Fruit fly (Drosophila melanogaster) whole organism, embryonic: ENCODE results near the gene CG17633.

ENCODE experiments used
- Atf-2 ChIP-seq: fragments of 200-800 bp; sonication (Bioruptor generic); optimal IDR thresholded peaks from 2 replicates; lab custom pipeline; 2016; ENCODE audit warnings: missing biosample characterization, missing genetic modification characterization
- BEAF-32 ChIP-seq: fragments of 200-800 bp; sonication (Bioruptor generic); optimal IDR thresholded peaks from 3 replicates; lab custom pipeline; 2017; ENCODE audit warnings: missing biosample characterization, missing genetic modification characterization, mild to moderate bottlenecking, moderate library complexity, missing genetic modification reagents
- Blimp-1 ChIP-seq: fragments of 200-800 bp; sonication (Bioruptor generic); optimal IDR thresholded peaks from 3 replicates; lab custom pipeline; 2018; ENCODE audit warnings: missing biosample characterization, missing genetic modification characterization, mild to moderate bottlenecking, moderate library complexity, missing genetic modification reagents
- CG10321 ChIP-seq: fragments of 200-800 bp; sonication (Bioruptor generic); IDR thresholded peaks from 2 replicates; pipeline ENCODE4 v1.3.6; 2022; ENCODE audit warnings: missing biosample characterization, missing genetic modification characterization
- CG10462 ChIP-seq: fragments of 200-800 bp; sonication (Bioruptor generic); optimal IDR thresholded peaks from 2 replicates; lab custom pipeline; 2016; ENCODE audit warnings: missing biosample characterization, missing genetic modification characterization
- CG11093 ChIP-seq: fragments of 200-800 bp; sonication (Bioruptor generic); IDR thresholded peaks from 3 replicates; pipeline ENCODE4 v1.3.6; 2022; ENCODE audit warnings: missing biosample characterization, missing genetic modification characterization
- CG12769 ChIP-seq: fragments of 200-800 bp; sonication (Bioruptor generic); optimal IDR thresholded peaks from 2 replicates; lab custom pipeline; 2019; ENCODE audit warnings: missing biosample characterization, mild to moderate bottlenecking, missing genetic modification characterization, moderate library complexity
- CG13894 ChIP-seq: fragments of 200-800 bp; sonication (Bioruptor generic); optimal IDR thresholded peaks from 3 replicates; lab custom pipeline; 2018; ENCODE audit warnings: missing biosample characterization, mild to moderate bottlenecking, missing genetic modification characterization, moderate library complexity
- CG14667 ChIP-seq: fragments of 200-800 bp; sonication (Bioruptor generic); IDR thresholded peaks from 2 replicates; pipeline ENCODE4 v1.3.6; 2022; ENCODE audit warnings: missing biosample characterization, missing genetic modification characterization
- CG16863 ChIP-seq: fragments of 200-800 bp; sonication (Bioruptor generic); optimal IDR thresholded peaks from 3 replicates; lab custom pipeline; 2016; ENCODE audit warnings: missing biosample characterization, missing genetic modification characterization
- CG17829 ChIP-seq: fragments of 200-800 bp; optimal IDR thresholded peaks from 2 replicates; lab custom pipeline; 2019; ENCODE audit warnings: missing biosample characterization, mild to moderate bottlenecking, missing genetic modification characterization, moderate library complexity
- CG18619 ChIP-seq: fragments of 200-800 bp; sonication (Bioruptor generic); optimal IDR thresholded peaks from 3 replicates; lab custom pipeline; 2017; ENCODE audit warnings: missing biosample characterization, mild to moderate bottlenecking, missing genetic modification characterization
- CG30020 ChIP-seq: fragments of 200-800 bp; optimal IDR thresholded peaks from 2 replicates; lab custom pipeline; 2019; ENCODE audit warnings: missing biosample characterization, mild to moderate bottlenecking, missing genetic modification characterization, moderate library complexity
- CG33213 ChIP-seq: fragments of 200-800 bp; sonication (Bioruptor generic); optimal IDR thresholded peaks from 3 replicates; lab custom pipeline; 2016; ENCODE audit warnings: missing biosample characterization, missing genetic modification characterization
- CG34376 ChIP-seq: fragments of 200-800 bp; sonication (Bioruptor generic); optimal IDR thresholded peaks from 2 replicates; lab custom pipeline; 2018; ENCODE audit warnings: missing biosample characterization, mild to moderate bottlenecking, missing genetic modification characterization
- CG4424 ChIP-seq: fragments of 200-800 bp; sonication (Bioruptor generic); optimal IDR thresholded peaks from 3 replicates; lab custom pipeline; 2016; ENCODE audit warnings: missing biosample characterization, missing genetic modification characterization
- CG7372 ChIP-seq: fragments of 200-800 bp; sonication (Bioruptor generic); IDR thresholded peaks from 2 replicates; pipeline ENCODE4 v1.3.6; 2022; ENCODE audit warnings: missing biosample characterization, missing genetic modification characterization
- D19A ChIP-seq: fragments of 200-800 bp; optimal IDR thresholded peaks from 3 replicates; lab custom pipeline; 2019; ENCODE audit warnings: missing biosample characterization, mild to moderate bottlenecking, missing genetic modification characterization, moderate library complexity
- Doc3 ChIP-seq: fragments of 200-800 bp; sonication (Bioruptor generic); IDR thresholded peaks from 3 replicates; pipeline ENCODE4 v1.3.6; 2022; ENCODE audit warnings: missing biosample characterization, missing genetic modification characterization; ENCODE audit not compliant: partially characterized antibody
- Fer2 ChIP-seq: fragments of 200-800 bp; sonication (Bioruptor generic); optimal IDR thresholded peaks from 2 replicates; lab custom pipeline; 2018; ENCODE audit warnings: missing biosample characterization, mild to moderate bottlenecking, missing genetic modification characterization, moderate library complexity
- Hey ChIP-seq: fragments of 200-800 bp; sonication (Bioruptor generic); optimal IDR thresholded peaks from 3 replicates; lab custom pipeline; 2018; ENCODE audit warnings: missing biosample characterization, mild to moderate bottlenecking, missing genetic modification characterization
- Lhr ChIP-seq: fragments of 200-800 bp; sonication (Bioruptor generic); optimal IDR thresholded peaks from 3 replicates; lab custom pipeline; 2017; ENCODE audit warnings: mild to moderate bottlenecking, missing biosample characterization, missing genetic modification reagents, missing genetic modification characterization
- Meics ChIP-seq: fragments of 200-800 bp; sonication (Bioruptor generic); optimal IDR thresholded peaks from 2 replicates; lab custom pipeline; 2017; ENCODE audit warnings: missing biosample characterization, mild to moderate bottlenecking, missing genetic modification characterization
- Vsx1 ChIP-seq: fragments of 200-800 bp; sonication (Bioruptor generic); optimal IDR thresholded peaks from 2 replicates; lab custom pipeline; 2017; ENCODE audit warnings: missing biosample characterization, mild to moderate bottlenecking, missing genetic modification characterization, missing genetic modification reagents
- Xbp1 ChIP-seq: fragments of 200-800 bp; sonication (Bioruptor generic); optimal IDR thresholded peaks from 3 replicates; lab custom pipeline; 2016; ENCODE audit warnings: missing biosample characterization, mild to moderate bottlenecking, missing genetic modification characterization
- abd-A ChIP-seq: fragments of 200-800 bp; sonication (Bioruptor generic); optimal IDR thresholded peaks from 3 replicates; lab custom pipeline; 2019; ENCODE audit warnings: missing biosample characterization, mild to moderate bottlenecking, missing genetic modification characterization, moderate library complexity
- cato ChIP-seq: fragments of 200-800 bp; sonication (Bioruptor generic); optimal IDR thresholded peaks from 2 replicates; lab custom pipeline; 2016; ENCODE audit warnings: missing biosample characterization, missing genetic modification characterization, borderline replicate concordance
- cg ChIP-seq: fragments of 200-800 bp; sonication (Bioruptor generic); optimal IDR thresholded peaks from 3 replicates; lab custom pipeline; 2019; ENCODE audit warnings: missing biosample characterization, mild to moderate bottlenecking, missing genetic modification characterization, moderate library complexity
- chinmo ChIP-seq: fragments of 200-800 bp; sonication (Bioruptor generic); IDR thresholded peaks from 4 replicates; pipeline ENCODE4 v1.3.6; 2022; ENCODE audit warnings: missing biosample characterization, missing genetic modification characterization; ENCODE audit not compliant: partially characterized antibody
- croc ChIP-seq: fragments of 200-800 bp; sonication (Bioruptor generic); conservative IDR thresholded peaks from 3 replicates; pipeline ENCODE4 v1.3.6; 2022; ENCODE audit warnings: missing biosample characterization, missing genetic modification characterization
- danr ChIP-seq: fragments of 200-800 bp; sonication (Bioruptor generic); IDR thresholded peaks from 2 replicates; pipeline ENCODE4 v1.3.6; 2022; ENCODE audit warnings: missing biosample characterization, missing genetic modification characterization
- exex ChIP-seq: fragments of 200-800 bp; sonication (Bioruptor generic); optimal IDR thresholded peaks from 4 replicates; lab custom pipeline; 2018; ENCODE audit warnings: missing biosample characterization, mild to moderate bottlenecking, missing genetic modification characterization, moderate library complexity
- eyg ChIP-seq: fragments of 200-800 bp; sonication (Bioruptor generic); optimal IDR thresholded peaks from 3 replicates; lab custom pipeline; 2016; ENCODE audit warnings: missing biosample characterization, missing genetic modification characterization
- fru ChIP-seq: fragments of >200 bp; optimal IDR thresholded peaks from 2 replicates; lab custom pipeline; 2017
- grau ChIP-seq: fragments of 200-800 bp; optimal IDR thresholded peaks from 3 replicates; lab custom pipeline; 2019; ENCODE audit warnings: missing biosample characterization, mild to moderate bottlenecking, missing genetic modification characterization, moderate library complexity
- gro ChIP-seq: fragments of 200-800 bp; sonication (Bioruptor generic); optimal IDR thresholded peaks from 2 replicates; lab custom pipeline; 2016; ENCODE audit warnings: missing biosample characterization, missing genetic modification characterization
- lilli ChIP-seq: fragments of 200-800 bp; sonication (Bioruptor generic); optimal IDR thresholded peaks from 3 replicates; lab custom pipeline; 2016; ENCODE audit warnings: missing biosample characterization, missing genetic modification characterization
- oc ChIP-seq: fragments of 200-800 bp; sonication (Bioruptor generic); optimal IDR thresholded peaks from 2 replicates; lab custom pipeline; 2018; ENCODE audit warnings: missing biosample characterization, mild to moderate bottlenecking, missing genetic modification characterization, moderate library complexity
- tin ChIP-seq: fragments of 200-800 bp; sonication (Bioruptor generic); optimal IDR thresholded peaks from 3 replicates; lab custom pipeline; 2016; ENCODE audit warnings: missing biosample characterization, missing genetic modification characterization
- toy ChIP-seq: fragments of 200-800 bp; sonication (Bioruptor generic); IDR thresholded peaks from 2 replicates; pipeline ENCODE4 v1.3.6; 2022; ENCODE audit warnings: missing biosample characterization, missing genetic modification characterization
- trh ChIP-seq: fragments of 200-800 bp; sonication (Bioruptor generic); optimal IDR thresholded peaks from 2 replicates; lab custom pipeline; 2016; ENCODE audit warnings: missing biosample characterization, missing genetic modification characterization
- tup ChIP-seq: fragments of 200-800 bp; sonication (Bioruptor generic); optimal IDR thresholded peaks from 2 replicates; lab custom pipeline; 2016; ENCODE audit warnings: missing biosample characterization, mild to moderate bottlenecking, missing genetic modification characterization, moderate library complexity
- vvl ChIP-seq: fragments of 200-800 bp; sonication (Bioruptor generic); IDR thresholded peaks from 2 replicates; pipeline ENCODE4 v1.3.6; 2022; ENCODE audit warnings: missing biosample characterization, missing genetic modification characterization

CG17633 gene

DNA sequence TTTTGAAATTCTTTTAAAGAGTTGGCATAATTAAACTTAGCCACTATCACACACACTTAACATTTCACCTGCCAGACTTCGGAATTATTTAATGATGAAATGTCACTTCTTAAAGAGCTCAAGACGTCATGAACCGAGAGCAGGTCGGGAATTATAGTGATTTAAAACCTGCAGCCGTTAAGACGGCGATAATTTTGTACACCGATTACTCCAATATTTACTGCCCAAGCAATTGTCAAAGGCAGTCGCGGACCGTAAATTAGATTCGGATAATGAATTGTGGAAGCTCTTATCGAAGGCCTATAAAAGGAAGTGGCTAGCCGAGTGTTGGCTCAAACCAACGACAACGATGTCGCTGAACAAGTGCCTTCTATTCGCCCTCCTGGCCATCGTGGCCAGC, at the start of gene CG17633:
CG17633 (plus strand) TSS at position 326 of the 400 bp plus-strand sequence.
- no peak for TF ChIP-seq fru (lab: Kevin White, UChicago)
- peak; percentile 72 for TF ChIP-seq exex (tag; lab: Kevin White, UChicago)
- no peak for TF ChIP-seq D19A (tag; lab: Kevin White, UChicago)
- no peak for TF ChIP-seq tin (GFP tag; lab: Kevin White, UChicago)
- peak; percentile 12 for TF ChIP-seq CG34376 (GFP tag; lab: Kevin White, UChicago)
- no peak for TF ChIP-seq Xbp1 (GFP tag; lab: Kevin White, UChicago)

dm6 chr2L:9728791-9729190, 40.1 kb upstream of the CG17633 start:
- peak; percentile 75; the same call in 2 of the 4 replicates for TF ChIP-seq chinmo
- no peak for TF ChIP-seq CG16863 (GFP tag; lab: Kevin White, UChicago)
- TF ChIP-seq grau (tag; lab: Kevin White, UChicago): no peak
- TF ChIP-seq CG10462: no peak
- TF ChIP-seq Vsx1 (GFP tag; lab: Kevin White, UChicago): peak; percentile 34
- TF ChIP-seq Hey (tag; lab: Kevin White, UChicago): no peak
- TF ChIP-seq lilli (GFP tag; lab: Kevin White, UChicago): no peak
- no peak for TF ChIP-seq tup (GFP tag; lab: Kevin White, UChicago)
- TF ChIP-seq Lhr: no peak
- TF ChIP-seq CG12769 (tag; lab: Kevin White, UChicago): peak; percentile 70
- no peak for TF ChIP-seq CG7372
- peak; percentile 10 for TF ChIP-seq Blimp-1 (GFP tag; lab: Kevin White, UChicago)
- no peak for TF ChIP-seq trh (GFP tag; lab: Kevin White, UChicago)
- peak; percentile 44 for TF ChIP-seq abd-A
- TF ChIP-seq croc: no peak
- no peak for TF ChIP-seq CG11093
- peak; percentile 76 for TF ChIP-seq CG13894
- no peak for TF ChIP-seq CG14667 (GFP tag; lab: Robert Waterston, UW)
- no peak for TF ChIP-seq toy (GFP tag; lab: Robert Waterston, UW)
- no peak for TF ChIP-seq cato
- peak; percentile 69 for TF ChIP-seq vvl (GFP tag; lab: Robert Waterston, UW)
- no peak for TF ChIP-seq CG30020 (tag; lab: Kevin White, UChicago)
- no peak for TF ChIP-seq CG33213 (GFP tag; lab: Kevin White, UChicago)
- TF ChIP-seq CG18619: no peak
- no peak for TF ChIP-seq Fer2 (tag; lab: Kevin White, UChicago)
- no peak for TF ChIP-seq Atf-2 (GFP tag; lab: Kevin White, UChicago)
- TF ChIP-seq eyg (GFP tag; lab: Kevin White, UChicago): no peak
- no peak for TF ChIP-seq cg
- no peak for TF ChIP-seq danr (GFP tag; lab: Robert Waterston, UW)
- TF ChIP-seq CG17829 (tag; lab: Kevin White, UChicago): no peak
- TF ChIP-seq CG10321 (GFP tag; lab: Robert Waterston, UW): no peak
- TF ChIP-seq gro (GFP tag; lab: Kevin White, UChicago): no peak
- no peak for TF ChIP-seq Meics
- no peak for TF ChIP-seq CG4424
- TF ChIP-seq oc: peak; percentile 67
- no peak for TF ChIP-seq Doc3 (GFP tag; lab: Robert Waterston, UW)
- no peak for TF ChIP-seq BEAF-32 (GFP tag; lab: Kevin White, UChicago)
